Worm (Caenorhabditis elegans) whole organism, late embryonic: ENCODE measurements around the gene gba-3.

Experiments
- C08G9.2 ChIP-seq: sonication (generic microtip); optimal IDR thresholded peaks from 2 replicates; lab custom pipeline; 2016; ENCODE audit warnings: mild to moderate bottlenecking, missing genetic modification characterization, moderate library complexity, missing compliant biosample characterization
- C38D4.7 ChIP-seq: fragments of 200-800 bp; sonication (Bioruptor generic); optimal IDR thresholded peaks from 2 replicates; lab custom pipeline; 2018; ENCODE audit warnings: mild to moderate bottlenecking, missing genetic modification characterization, moderate library complexity, missing compliant biosample characterization
- F13H6.1 ChIP-seq: sonication (generic microtip); optimal IDR thresholded peaks from 2 replicates; lab custom pipeline; 2016; ENCODE audit warnings: missing genetic modification characterization, missing compliant biosample characterization
- Y22D7AL.16 ChIP-seq: sonication (generic microtip); optimal IDR thresholded peaks from 2 replicates; lab custom pipeline; 2016; ENCODE audit warnings: missing genetic modification characterization, missing compliant biosample characterization
- ama-1 ChIP-seq: fragments of 150-350 bp; optimal IDR thresholded peaks from 2 replicates; lab custom pipeline; 2014
- ceh-14 ChIP-seq: sonication (generic microtip); optimal IDR thresholded peaks from 2 replicates; lab custom pipeline; 2016; ENCODE audit warnings: missing genotype, missing genetic modification characterization, missing compliant biosample characterization
- ceh-18 ChIP-seq: sonication (generic microtip); optimal IDR thresholded peaks from 2 replicates; lab custom pipeline; 2016; ENCODE audit warnings: missing genetic modification characterization, missing compliant biosample characterization
- ceh-19 ChIP-seq: fragments of 200-800 bp; sonication (Bioruptor generic); optimal IDR thresholded peaks from 2 replicates; lab custom pipeline; 2018; ENCODE audit warnings: mild to moderate bottlenecking, missing genetic modification characterization, missing compliant biosample characterization
- ceh-2 ChIP-seq: sonication (generic microtip); optimal IDR thresholded peaks from 2 replicates; lab custom pipeline; 2016; ENCODE audit warnings: missing genotype, missing genetic modification characterization, missing compliant biosample characterization
- ceh-22 ChIP-seq: sonication (generic microtip); optimal IDR thresholded peaks from 2 replicates; lab custom pipeline; 2017; ENCODE audit warnings: missing biosample characterization, missing genetic modification characterization
- ceh-24 ChIP-seq: sonication (generic microtip); optimal IDR thresholded peaks from 2 replicates; lab custom pipeline; 2016; ENCODE audit warnings: mild to moderate bottlenecking, missing genetic modification characterization, missing compliant biosample characterization
- ceh-6 ChIP-seq: fragments of 200-800 bp; sonication (Bioruptor generic); optimal IDR thresholded peaks from 2 replicates; lab custom pipeline; 2018; ENCODE audit warnings: mild to moderate bottlenecking, missing genetic modification characterization, missing compliant biosample characterization
- ceh-9 ChIP-seq: sonication (generic microtip); optimal IDR thresholded peaks from 2 replicates; lab custom pipeline; 2016; ENCODE audit warnings: mild to moderate bottlenecking, missing genetic modification characterization, inconsistent platforms, missing compliant biosample characterization
- che-1 ChIP-seq: sonication (generic microtip); optimal IDR thresholded peaks from 2 replicates; lab custom pipeline; 2016; ENCODE audit warnings: mild to moderate bottlenecking, missing genetic modification characterization, missing compliant biosample characterization
- dmd-4 ChIP-seq: sonication (generic microtip); optimal IDR thresholded peaks from 2 replicates; lab custom pipeline; 2016; ENCODE audit warnings: borderline replicate concordance, missing genetic modification characterization, missing compliant biosample characterization
- dve-1 ChIP-seq: sonication (generic microtip); optimal IDR thresholded peaks from 2 replicates; lab custom pipeline; 2017; ENCODE audit warnings: antibody characterized with exemption, mild to moderate bottlenecking, missing genetic modification characterization, missing compliant biosample characterization
- ets-4 ChIP-seq: sonication (generic microtip); optimal IDR thresholded peaks from 2 replicates; lab custom pipeline; 2016; ENCODE audit warnings: missing genetic modification characterization, missing compliant biosample characterization
- eyg-1 ChIP-seq: sonication (generic microtip); optimal IDR thresholded peaks from 2 replicates; lab custom pipeline; 2016; ENCODE audit warnings: missing genotype, missing genetic modification characterization, missing compliant biosample characterization
- fax-1 ChIP-seq: sonication (generic microtip); optimal IDR thresholded peaks from 2 replicates; lab custom pipeline; 2016; ENCODE audit warnings: missing genotype, missing genetic modification characterization, missing compliant biosample characterization
- fkh-10 ChIP-seq: fragments of 150-350 bp; optimal IDR thresholded peaks from 2 replicates; lab custom pipeline; 2014; ENCODE audit warnings: missing biosample characterization, missing genetic modification reagents, missing genetic modification characterization
- hlh-13 ChIP-seq: fragments of 200-800 bp; sonication (Bioruptor generic); optimal IDR thresholded peaks from 2 replicates; lab custom pipeline; 2018; ENCODE audit warnings: mild to moderate bottlenecking, missing genetic modification characterization, missing compliant biosample characterization
- hlh-15 ChIP-seq: sonication (generic microtip); optimal IDR thresholded peaks from 2 replicates; lab custom pipeline; 2016; ENCODE audit warnings: missing genetic modification characterization, missing compliant biosample characterization
- hlh-30 ChIP-seq: sonication (generic microtip); optimal IDR thresholded peaks from 2 replicates; lab custom pipeline; 2017; ENCODE audit warnings: antibody characterized with exemption, missing genetic modification characterization, missing compliant biosample characterization; ENCODE audit not compliant: insufficient read depth
- lim-6 ChIP-seq: sonication (generic microtip); optimal IDR thresholded peaks from 2 replicates; lab custom pipeline; 2016; ENCODE audit warnings: missing genetic modification characterization, missing compliant biosample characterization
- lin-11 ChIP-seq: fragments of 200-800 bp; sonication (Bioruptor generic); optimal IDR thresholded peaks from 2 replicates; lab custom pipeline; 2018; ENCODE audit warnings: mild to moderate bottlenecking, missing genetic modification characterization, missing compliant biosample characterization
- nhr-11 ChIP-seq: fragments of 150-350 bp; optimal IDR thresholded peaks from 2 replicates; lab custom pipeline; 2014; ENCODE audit warnings: missing biosample characterization, missing genetic modification characterization
- nhr-232 ChIP-seq: sonication (generic microtip); optimal IDR thresholded peaks from 2 replicates; lab custom pipeline; 2016; ENCODE audit warnings: missing genetic modification characterization, missing compliant biosample characterization
- npax-4 ChIP-seq: sonication (generic microtip); optimal IDR thresholded peaks from 2 replicates; lab custom pipeline; 2016; ENCODE audit warnings: missing genetic modification characterization, missing compliant biosample characterization
- odd-2 ChIP-seq: sonication (generic microtip); optimal IDR thresholded peaks from 2 replicates; lab custom pipeline; 2017; ENCODE audit warnings: antibody characterized with exemption, mild to moderate bottlenecking, missing genetic modification characterization, missing compliant biosample characterization
- pat-9 ChIP-seq: fragments of 200-800 bp; sonication (Bioruptor generic); optimal IDR thresholded peaks from 2 replicates; lab custom pipeline; 2018; ENCODE audit warnings: mild to moderate bottlenecking, missing genetic modification characterization, moderate library complexity, missing compliant biosample characterization
- pha-4 ChIP-seq: fragments of 150-350 bp; optimal IDR thresholded peaks from 2 replicates; lab custom pipeline; 2018; ENCODE audit warnings: missing biosample characterization, missing genetic modification reagents, missing genetic modification characterization
- pqm-1 ChIP-seq: sonication (generic microtip); optimal IDR thresholded peaks from 2 replicates; lab custom pipeline; 2016; ENCODE audit warnings: missing genetic modification characterization, missing compliant biosample characterization
- pros-1 ChIP-seq: fragments of 150-350 bp; optimal IDR thresholded peaks from 2 replicates; lab custom pipeline; 2014; ENCODE audit warnings: missing biosample characterization, missing genetic modification reagents, missing genetic modification characterization
- ref-2 ChIP-seq: sonication (generic microtip); optimal IDR thresholded peaks from 2 replicates; lab custom pipeline; 2016; ENCODE audit warnings: missing genetic modification characterization, missing compliant biosample characterization
- rnt-1 ChIP-seq: sonication (generic microtip); optimal IDR thresholded peaks from 2 replicates; lab custom pipeline; 2016; ENCODE audit warnings: missing genetic modification characterization, missing compliant biosample characterization
- sdc-2 ChIP-seq: sonication (generic microtip); optimal IDR thresholded peaks from 2 replicates; lab custom pipeline; 2016; ENCODE audit warnings: missing genotype, missing genetic modification characterization, missing compliant biosample characterization
- sox-2 ChIP-seq: fragments of 200-800 bp; sonication (Bioruptor generic); IDR thresholded peaks from 2 replicates; pipeline ENCODE4 v1.3.6; 2022; ENCODE audit warnings: missing genetic modification reagents, missing genetic modification characterization, missing compliant biosample characterization
- syd-9 ChIP-seq: sonication (generic microtip); optimal IDR thresholded peaks from 2 replicates; lab custom pipeline; 2016; ENCODE audit warnings: mild to moderate bottlenecking, missing genetic modification characterization, moderate library complexity, missing compliant biosample characterization
- unc-3 ChIP-seq, 2 experiments: fragments of 200-800 bp in 1 of 2; sonication (Bioruptor generic) in 1 of 2; sonication (generic microtip) in 1 of 2; conservative IDR thresholded peaks in 1 of 2; optimal IDR thresholded peaks in 1 of 2; 2 replicates each; pipeline versions ENCODE4 v1.3.6 to Lab custom; 2016 to 2022; ENCODE audit warnings: missing compliant biosample characterization in 2 of 2, missing genetic modification characterization in 2 of 2, missing genetic modification reagents in 1 of 2
- unc-42 ChIP-seq: sonication (generic microtip); optimal IDR thresholded peaks from 2 replicates; lab custom pipeline; 2016; ENCODE audit warnings: missing genotype, missing genetic modification characterization, missing compliant biosample characterization
- zip-5 ChIP-seq: sonication (generic microtip); optimal IDR thresholded peaks from 2 replicates; lab custom pipeline; 2016; ENCODE audit warnings: missing genetic modification characterization, missing compliant biosample characterization

The gba-3 gene

DNA sequence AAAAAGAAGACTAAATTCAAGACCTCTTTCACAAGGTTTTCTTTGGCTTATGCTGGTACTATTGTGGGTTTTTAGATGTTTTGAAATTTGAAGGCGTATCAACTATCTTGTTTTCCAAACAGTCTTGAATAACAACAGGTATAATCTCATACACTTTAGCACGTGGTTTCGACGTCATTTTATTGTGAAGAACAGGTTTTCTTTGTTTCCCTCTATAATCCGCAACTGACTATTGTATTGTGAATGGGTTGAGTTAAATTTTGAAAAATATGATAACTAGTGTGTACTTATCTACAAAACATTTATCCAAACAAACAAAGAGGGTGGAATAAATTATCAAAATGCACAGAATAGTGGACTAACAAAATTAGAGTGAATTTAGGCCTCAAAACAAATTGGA lies 31.9 kb upstream of the gba-3 start:
- TF ChIP-seq F13H6.1 (no peak), ceh-6 (GFP tag; lab: Kevin White, UChicago) (no peak), lin-11 (no peak), hlh-15 (tag; lab: Kevin White, UChicago) (no peak), fkh-10 (no peak), lim-6 (tag; lab: Kevin White, UChicago) (no peak), zip-5 (tag; lab: Kevin White, UChicago) (no peak), hlh-30 (no peak), sdc-2 (tag; lab: Kevin White, UChicago) (no peak), Y22D7AL.16 (tag; lab: Kevin White, UChicago) (no peak), unc-3 (GFP tag; conservative IDR thresholded peaks at IDR 0.05; lab: Robert Waterston, UW) (no peak), unc-3 (tag; optimal IDR thresholded peaks at IDR 0.05; lab: Kevin White, UChicago) (no peak), ama-1 (lab: Kevin White, UChicago) (no peak), pha-4 (tag; lab: Kevin White, UChicago) (no peak), ref-2 (no peak), hlh-13 (GFP tag; lab: Kevin White, UChicago) (no peak), ceh-18 (tag; lab: Kevin White, UChicago) (no peak), ceh-22 (tag; lab: Kevin White, UChicago) (no peak), odd-2 (tag; lab: Kevin White, UChicago) (no peak)

DNA sequence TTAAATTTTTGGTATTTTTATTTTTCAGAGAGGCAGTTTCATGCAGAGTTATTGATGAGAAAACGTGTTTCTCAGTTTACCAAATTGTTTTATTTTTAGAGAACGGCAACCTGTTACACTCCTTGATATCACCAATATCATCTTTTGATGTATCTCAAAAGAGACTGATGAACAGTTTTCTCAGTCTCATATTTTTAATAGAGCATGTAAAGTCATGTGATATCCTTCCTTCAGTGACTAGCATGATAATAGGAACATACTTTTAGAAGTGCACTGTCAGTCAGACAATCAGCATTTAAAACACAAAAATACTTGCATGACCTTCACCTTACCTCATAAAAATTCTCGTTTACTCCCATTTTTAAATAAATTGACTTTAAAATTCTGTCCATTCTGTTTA lies 30.6 kb upstream of the gba-3 start, which contains the start of gene F11E6.11:
F11E6.11 (plus strand) TSS at position 325 of the 400 bp plus-strand sequence.
- TF ChIP-seq ets-4 (tag; lab: Kevin White, UChicago) (no peak), unc-42 (tag; lab: Kevin White, UChicago) (no peak), ceh-14 (tag; lab: Kevin White, UChicago) (no peak), pqm-1 (tag; lab: Kevin White, UChicago) (no peak), rnt-1 (tag; lab: Kevin White, UChicago) (no peak), unc-3 (GFP tag; conservative IDR thresholded peaks at IDR 0.05; lab: Robert Waterston, UW) (no peak), unc-3 (tag; optimal IDR thresholded peaks at IDR 0.05; lab: Kevin White, UChicago) (no peak), ceh-2 (tag; lab: Kevin White, UChicago) (no peak), syd-9 (tag; lab: Kevin White, UChicago) (no peak), dve-1 (tag; lab: Kevin White, UChicago) (no peak), npax-4 (tag; lab: Kevin White, UChicago) (no peak), zip-5 (tag; lab: Kevin White, UChicago) (no peak), pat-9 (tag; lab: Kevin White, UChicago) (no peak), nhr-232 (tag; lab: Kevin White, UChicago) (no peak)
- TF ChIP-seq, all 69 proteins: peak for 0

DNA sequence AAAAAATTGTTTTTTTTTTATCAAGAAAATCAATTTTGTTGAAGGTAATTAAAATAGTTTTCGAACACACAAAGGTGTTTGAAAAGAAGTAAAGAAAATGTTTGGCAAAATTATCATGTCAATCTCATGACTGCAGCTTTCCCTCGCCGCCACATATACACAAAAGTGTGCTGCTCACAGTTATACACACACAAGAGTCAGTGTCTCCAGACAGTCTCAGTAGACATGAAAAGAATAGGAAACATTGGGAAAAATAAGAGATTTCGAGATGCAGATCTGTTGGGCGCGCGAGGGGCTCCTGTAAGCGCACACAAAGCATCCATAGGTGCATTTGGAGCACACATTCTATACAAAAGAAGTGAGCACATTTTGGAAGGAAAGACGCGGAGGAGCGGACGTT lies 24.8 kb upstream of the gba-3 start:
- no peak for TF ChIP-seq sox-2
- no peak for TF ChIP-seq ceh-9 (tag; lab: Kevin White, UChicago)
- no peak for TF ChIP-seq eyg-1 (tag; lab: Kevin White, UChicago)
- no peak for TF ChIP-seq hlh-15 (tag; lab: Kevin White, UChicago)
- TF ChIP-seq ceh-19 (GFP tag; lab: Kevin White, UChicago): no peak
- TF ChIP-seq rnt-1 (tag; lab: Kevin White, UChicago): no peak
- no peak for TF ChIP-seq sdc-2 (tag; lab: Kevin White, UChicago)
- no peak for TF ChIP-seq ceh-24 (tag; lab: Kevin White, UChicago)
- no peak for TF ChIP-seq fax-1 (tag; lab: Kevin White, UChicago)
- TF ChIP-seq che-1 (tag; lab: Kevin White, UChicago): no peak
- no peak for TF ChIP-seq nhr-232 (tag; lab: Kevin White, UChicago)
- no peak for TF ChIP-seq C38D4.7 (GFP tag; lab: Kevin White, UChicago)
- TF ChIP-seq C08G9.2 (tag; lab: Kevin White, UChicago): no peak
- TF ChIP-seq dmd-4 (tag; lab: Kevin White, UChicago): no peak
- TF ChIP-seq syd-9 (tag; lab: Kevin White, UChicago): no peak
- TF ChIP-seq nhr-11 (tag; lab: Kevin White, UChicago): no peak
- no peak for TF ChIP-seq pros-1
- TF ChIP-seq pqm-1 (tag; lab: Kevin White, UChicago): no peak
- TF ChIP-seq Y22D7AL.16 (tag; lab: Kevin White, UChicago): no peak
